Fruit fly (Drosophila melanogaster) S2 (cell line): ENCODE measurements around the gene abd-A.

Source experiments
- CG8478 ChIP-seq: fragments of >200 bp; optimal IDR thresholded peaks from 2 replicates; lab custom pipeline; 2018
- CTCF ChIP-seq, 2 experiments: fragments of >200 bp; optimal IDR thresholded peaks; 2 replicates each; lab custom pipeline; 2018

DNA sequence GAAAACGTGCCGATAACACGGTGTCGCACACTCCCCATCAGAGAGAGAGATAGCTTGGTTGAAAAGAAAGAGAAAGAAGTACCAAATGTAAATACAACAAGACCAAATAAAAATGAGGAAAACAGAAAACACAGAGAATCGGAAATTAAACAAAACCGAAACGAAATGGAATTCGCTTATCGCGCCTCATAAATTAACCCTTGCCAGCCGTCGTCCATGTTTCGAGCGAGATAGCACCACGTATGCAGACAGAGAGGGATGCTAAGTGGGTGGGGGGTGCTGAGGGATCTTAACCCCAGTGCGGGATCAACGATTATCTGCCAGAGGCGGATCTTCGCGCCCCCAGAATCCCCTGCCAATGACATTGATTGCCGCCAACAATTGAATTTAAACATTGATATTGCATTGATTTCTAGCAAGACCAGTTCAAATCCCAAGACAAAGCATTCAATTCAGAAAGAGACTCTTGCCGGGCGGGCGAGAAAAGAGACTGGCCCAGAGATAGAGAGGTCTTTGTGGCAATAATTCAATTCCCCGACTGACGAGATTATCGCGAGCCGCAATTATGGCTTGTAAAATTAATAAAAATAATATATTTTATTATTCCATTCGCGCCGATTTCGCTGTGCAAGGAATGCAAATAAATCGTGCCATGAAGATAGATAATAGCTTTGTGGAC is 10.3 kb downstream of the abd-A start:
- TF ChIP-seq CTCF (optimal IDR thresholded peaks at IDR 0.05; lab: Kevin White, UChicago) (no peak), CG8478 (lab: Kevin White, UChicago) (no peak)
